Fruit fly (Drosophila melanogaster) Kc167 (cell line): Measurements from ENCODE around the gene lush.

Experiments used
- Myc ChIP-seq: fragments of >200 bp; optimal IDR thresholded peaks from 2 replicates; lab custom pipeline; 2017; ENCODE audit warnings: missing external identifiers
- Sin3A ChIP-seq: fragments of >200 bp; optimal IDR thresholded peaks from 2 replicates; lab custom pipeline; 2018; ENCODE audit warnings: missing external identifiers
- h ChIP-seq: fragments of >200 bp; optimal IDR thresholded peaks from 3 replicates; lab custom pipeline; 2018; ENCODE audit warnings: missing external identifiers
- psq ChIP-seq: fragments of >200 bp; optimal IDR thresholded peaks from 2 replicates; lab custom pipeline; 2017; ENCODE audit warnings: missing external identifiers

DNA sequence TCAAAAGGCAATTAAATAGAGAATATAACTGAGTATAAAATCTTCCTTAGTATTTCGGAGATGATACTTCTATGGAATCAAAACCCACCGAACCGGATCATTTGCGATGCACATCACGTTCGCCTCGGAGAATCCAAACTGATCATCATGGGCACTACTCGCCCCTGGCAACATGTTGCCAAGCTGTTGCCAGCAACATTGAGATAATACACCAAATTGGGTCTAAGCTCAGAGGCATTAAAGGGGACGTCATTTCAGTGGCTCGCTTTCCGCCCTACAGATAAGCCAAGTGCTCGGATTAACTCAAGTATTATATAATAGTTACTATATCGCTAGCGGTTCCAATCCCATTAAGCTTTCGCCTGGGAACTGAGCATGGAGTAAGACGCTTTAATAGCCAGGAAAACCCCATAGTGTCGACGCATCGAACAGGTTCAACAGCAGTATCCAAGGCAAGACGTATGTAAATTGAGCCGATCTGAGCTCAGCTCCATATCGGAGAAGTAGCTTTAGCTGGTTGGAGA, at the start of gene lush, which contains the start of gene CG9372:
- TF ChIP-seq Myc (lab: Kevin White, UChicago) (no peak), psq (lab: Kevin White, UChicago) (no peak), h (no peak), Sin3A (lab: Kevin White, UChicago) (no peak)
